Fruit fly (Drosophila melanogaster): ENCODE results near the gene Wnt5.

The Wnt5 gene

DNA sequence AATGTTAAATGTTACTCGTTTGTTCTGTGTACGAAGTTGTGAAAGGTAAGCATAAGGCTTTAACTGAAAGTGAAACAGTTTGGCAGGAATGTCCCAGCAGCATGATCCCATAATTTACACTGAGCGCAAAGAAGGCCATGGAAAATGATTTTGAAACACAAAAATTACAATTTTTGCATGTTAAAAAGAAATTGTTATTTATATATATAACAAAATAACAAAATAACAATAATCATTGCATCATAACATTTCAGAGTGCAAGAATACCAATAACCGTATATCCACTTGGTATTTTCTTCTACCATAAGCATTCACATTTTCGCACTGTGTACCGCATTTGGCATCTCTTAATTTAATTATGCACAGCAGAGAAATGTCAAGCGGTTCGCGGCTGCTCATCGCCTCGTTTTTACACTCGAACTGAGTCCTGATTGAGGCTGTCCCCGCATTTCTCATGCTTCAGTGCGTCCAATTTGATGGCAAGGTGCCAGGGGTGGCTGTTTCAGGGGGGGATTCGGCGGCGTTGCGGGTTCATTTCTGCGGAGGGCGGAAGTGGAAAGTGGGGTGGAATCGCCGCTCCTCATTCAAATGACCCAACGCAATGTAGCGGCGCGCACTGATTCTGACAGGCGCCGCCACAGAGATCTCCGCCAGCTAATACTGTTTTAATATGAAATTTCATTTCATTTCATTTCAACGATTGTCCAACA lies 17.3 kb upstream of the Wnt5 start, which contains the start of gene CG6481 (continued):
- TF ChIP-seq zf30C (GFP tag; optimal IDR thresholded peaks at IDR 0.05): peak; percentile 32
- TF ChIP-seq Sox100B (GFP tag; optimal IDR thresholded peaks at IDR 0.05): no peak
- TF ChIP-seq sens (GFP tag): peak; percentile 68

DNA sequence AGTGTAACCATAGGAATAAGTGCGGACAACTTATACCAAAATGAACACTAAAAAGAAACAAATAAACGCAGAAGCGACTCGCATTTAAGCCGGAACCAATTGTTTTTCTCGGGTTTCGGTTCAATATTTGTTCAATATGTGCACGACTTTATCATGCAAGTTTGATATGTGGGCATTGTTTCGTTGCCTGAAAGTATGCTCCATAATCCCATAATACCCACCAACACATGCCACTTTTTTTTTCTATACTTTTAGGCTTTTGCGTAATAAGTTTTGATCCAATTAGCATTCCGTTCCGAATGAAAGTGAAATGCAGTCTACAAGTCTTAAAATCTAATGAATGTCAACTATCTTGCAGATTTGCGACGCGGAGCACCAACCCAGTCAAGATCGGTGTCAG lies 15.2 kb upstream of the Wnt5 start:
- TF ChIP-seq CG32532 (GFP tag; IDR thresholded peaks at IDR 0.05) (no peak), Dp (GFP tag; optimal IDR thresholded peaks at IDR 0.05) (no peak), cato (GFP tag; optimal IDR thresholded peaks at IDR 0.05; ENCODE audit: borderline replicate concordance) (no peak), Med (GFP tag) (peak; percentile 37), CG5180 (GFP tag; optimal IDR thresholded peaks at IDR 0.05) (peak; percentile 94), CG8281 (tag; optimal IDR thresholded peaks at IDR 0.05) (peak; percentile 61), ara (GFP tag; IDR thresholded peaks at IDR 0.05) (no peak), dysf (GFP tag; IDR thresholded peaks at IDR 0.05) (no peak)

DNA sequence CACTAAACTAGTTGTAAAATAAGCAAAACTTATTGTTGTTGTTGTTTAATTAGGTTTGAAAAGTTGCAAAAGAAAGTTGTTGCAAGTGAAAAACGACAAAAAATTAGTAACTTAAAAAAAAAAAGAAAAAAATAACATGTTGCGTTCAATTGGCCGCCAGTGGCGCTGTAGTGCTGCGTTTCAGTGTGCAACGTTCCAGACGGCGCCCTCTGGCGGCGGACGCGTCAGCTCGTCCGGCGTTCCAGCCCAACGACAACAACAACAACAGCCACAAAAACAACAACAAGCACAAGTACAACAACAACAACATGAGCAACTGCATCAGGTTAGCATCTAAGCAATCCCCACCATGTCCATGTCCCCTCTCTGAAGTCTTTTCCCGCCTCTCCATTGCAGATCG lies 12.2 kb upstream of the Wnt5 start:
- TF ChIP-seq CoRest (tag; optimal IDR thresholded peaks at IDR 0.05) (peak; percentile 53), CG17829 (tag; optimal IDR thresholded peaks at IDR 0.05) (peak; percentile 40), bab2 (GFP tag; optimal IDR thresholded peaks at IDR 0.05) (no peak), Nf-YC (tag; optimal IDR thresholded peaks at IDR 0.05) (peak; percentile 10), NK7.1 (GFP tag; optimal IDR thresholded peaks at IDR 0.05) (no peak), B-H1 (GFP tag; IDR thresholded peaks at IDR 0.05) (no peak), CG9876 (GFP tag; optimal IDR thresholded peaks at IDR 0.05) (no peak), YL-1 (GFP tag; optimal IDR thresholded peaks at IDR 0.05) (peak; percentile 10), ken (GFP tag; IDR thresholded peaks at IDR 0.05) (peak; percentile 66; the same call in 2 of the 3 replicates), CG3995 (GFP tag; optimal IDR thresholded peaks at IDR 0.05) (no peak), Bgb (GFP tag; IDR thresholded peaks at IDR 0.05; ENCODE audit: partially characterized antibody) (no peak), CG32772 (GFP tag; IDR thresholded peaks at IDR 0.05) (peak; percentile 90), CG34376 (GFP tag; optimal IDR thresholded peaks at IDR 0.05) (no peak), D (optimal IDR thresholded peaks at IDR 0.05) (no peak), D (GFP tag; optimal IDR thresholded peaks at IDR 0.05) (no peak), Ptx1 (GFP tag; IDR thresholded peaks at IDR 0.05) (peak; percentile 31; the same call in 1 of the 2 replicates), vvl (GFP tag; IDR thresholded peaks at IDR 0.05) (peak; percentile 40; the same call in 1 of the 2 replicates), kah (GFP tag; optimal IDR thresholded peaks at IDR 0.05) (no peak), repo (GFP tag; optimal IDR thresholded peaks at IDR 0.05) (no peak), CG17328 (GFP tag; IDR thresholded peaks at IDR 0.05) (peak; percentile 52; the same call in 1 of the 2 replicates), Chrac-16 (GFP tag; optimal IDR thresholded peaks at IDR 0.05) (peak; percentile 41), fu2 (GFP tag; optimal IDR thresholded peaks at IDR 0.05) (no peak), ci (GFP tag; IDR thresholded peaks at IDR 0.05) (peak; percentile 77), CG3726 (GFP tag; IDR thresholded peaks at IDR 0.05) (0 out of 3 replicates have a peak, but pooled peaks have one; percentile 38), CG3847 (GFP tag; IDR thresholded peaks at IDR 0.05) (no peak), CG12659 (GFP tag; optimal IDR thresholded peaks at IDR 0.05) (peak; percentile 30), NFAT (GFP tag; IDR thresholded peaks at IDR 0.05) (0 out of 2 replicates have a peak, but pooled peaks have one; percentile 11), CG4360 (GFP tag; IDR thresholded peaks at IDR 0.05) (peak; percentile 100), CG5953 (GFP tag; IDR thresholded peaks at IDR 0.05) (0 out of 2 replicates have a peak, but pooled peaks have one; percentile 8), crp (GFP tag; optimal IDR thresholded peaks at IDR 0.05) (no peak), CG4820 (GFP tag; optimal IDR thresholded peaks at IDR 0.05) (peak; percentile 6), hkb (optimal IDR thresholded peaks at IDR 0.05) (no peak), hkb (GFP tag; IDR thresholded peaks at IDR 0.05) (0 out of 2 replicates have a peak, but pooled peaks have one; percentile 30), slbo (GFP tag; IDR thresholded peaks at IDR 0.05) (peak; percentile 39), CG1024 (GFP tag; IDR thresholded peaks at IDR 0.05) (0 out of 2 replicates have a peak, but pooled peaks have one; percentile 14), Sox102F (GFP tag; optimal IDR thresholded peaks at IDR 0.05) (peak; percentile 45), sqz (GFP tag; optimal IDR thresholded peaks at IDR 0.05) (peak; percentile 81)

Data from whole organism, embryonic.